Fruit fly (Drosophila melanogaster): ENCODE results near the gene CG3036.

Gene CG3036

DNA sequence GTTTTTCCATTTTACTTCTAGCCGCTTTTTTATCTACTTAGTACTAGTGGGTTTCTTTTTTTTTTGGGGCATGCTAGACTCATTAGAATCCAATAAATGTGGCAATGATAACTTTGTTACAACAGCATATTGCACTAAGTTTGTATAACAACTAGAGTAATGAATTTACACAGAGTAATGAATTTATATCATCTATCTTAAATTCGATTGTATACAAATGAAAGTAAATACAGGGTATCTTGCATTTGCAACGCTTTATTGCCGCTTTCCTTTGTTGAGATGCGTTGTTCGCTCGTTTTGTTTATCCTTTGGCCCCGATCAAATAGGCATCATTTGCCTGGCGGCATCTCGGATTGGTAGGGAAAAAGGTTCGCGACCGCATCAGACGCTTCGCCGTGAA lies 37.1 kb upstream of the CG3036 start:
- no peak for TF ChIP-seq cic (GFP tag; optimal IDR thresholded peaks at IDR 0.05)
- no peak for TF ChIP-seq Hr96 (GFP tag; optimal IDR thresholded peaks at IDR 0.05)
- no peak for TF ChIP-seq Clk (GFP tag; optimal IDR thresholded peaks at IDR 0.05)
- TF ChIP-seq CG7045 (GFP tag; optimal IDR thresholded peaks at IDR 0.05): no peak
- no peak for TF ChIP-seq tj (GFP tag; optimal IDR thresholded peaks at IDR 0.05)
- TF ChIP-seq CG5204 (GFP tag; optimal IDR thresholded peaks at IDR 0.05): no peak
- no peak for TF ChIP-seq cnc (optimal IDR thresholded peaks at IDR 0.05)
- TF ChIP-seq Crg-1 (GFP tag; optimal IDR thresholded peaks at IDR 0.05): no peak
- no peak for TF ChIP-seq toe (GFP tag; optimal IDR thresholded peaks at IDR 0.05)
- no peak for TF ChIP-seq CG14711 (tag; optimal IDR thresholded peaks at IDR 0.05)
- no peak for TF ChIP-seq Mnt (GFP tag; optimal IDR thresholded peaks at IDR 0.05)
- no peak for TF ChIP-seq ovo (GFP tag; optimal IDR thresholded peaks at IDR 0.05)
- TF ChIP-seq CG7101 (tag; optimal IDR thresholded peaks at IDR 0.05): no peak
- TF ChIP-seq pad (GFP tag; optimal IDR thresholded peaks at IDR 0.05): no peak
- TF ChIP-seq CG11617 (GFP tag; optimal IDR thresholded peaks at IDR 0.05): no peak
- no peak for TF ChIP-seq bab1 (GFP tag; optimal IDR thresholded peaks at IDR 0.05)
- TF ChIP-seq CG1620 (GFP tag; optimal IDR thresholded peaks at IDR 0.05): no peak

DNA sequence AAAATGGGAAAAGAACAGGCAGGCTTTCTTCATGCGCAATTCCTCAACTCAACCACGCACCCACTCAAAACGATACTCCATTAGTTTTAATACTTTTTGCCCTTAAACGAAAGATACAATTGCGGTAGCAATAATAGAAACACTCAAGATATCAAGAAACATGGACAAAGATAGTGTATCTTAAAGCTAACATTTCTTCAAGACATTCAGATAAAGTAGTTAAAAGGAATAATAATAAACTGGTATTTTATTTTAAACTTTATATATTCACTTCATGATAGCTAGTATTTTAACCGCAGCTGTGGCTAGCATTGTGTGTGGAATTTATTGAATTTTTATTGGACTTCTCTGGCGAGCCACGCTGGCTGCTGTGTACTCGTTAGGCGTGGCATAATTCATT lies 35.8 kb upstream of the CG3036 start:
- TF ChIP-seq CG7101 (tag; optimal IDR thresholded peaks at IDR 0.05) (no peak), Hr96 (GFP tag; optimal IDR thresholded peaks at IDR 0.05) (no peak), Crg-1 (GFP tag; optimal IDR thresholded peaks at IDR 0.05) (no peak), CG12768 (GFP tag; optimal IDR thresholded peaks at IDR 0.05) (no peak), CG7045 (GFP tag; optimal IDR thresholded peaks at IDR 0.05) (no peak), CG5204 (GFP tag; optimal IDR thresholded peaks at IDR 0.05) (no peak), pad (GFP tag; optimal IDR thresholded peaks at IDR 0.05) (no peak), tj (GFP tag; optimal IDR thresholded peaks at IDR 0.05) (no peak), CG14711 (tag; optimal IDR thresholded peaks at IDR 0.05) (no peak), bab1 (GFP tag; optimal IDR thresholded peaks at IDR 0.05) (no peak), ovo (GFP tag; optimal IDR thresholded peaks at IDR 0.05) (no peak), cic (GFP tag; optimal IDR thresholded peaks at IDR 0.05) (no peak)

DNA sequence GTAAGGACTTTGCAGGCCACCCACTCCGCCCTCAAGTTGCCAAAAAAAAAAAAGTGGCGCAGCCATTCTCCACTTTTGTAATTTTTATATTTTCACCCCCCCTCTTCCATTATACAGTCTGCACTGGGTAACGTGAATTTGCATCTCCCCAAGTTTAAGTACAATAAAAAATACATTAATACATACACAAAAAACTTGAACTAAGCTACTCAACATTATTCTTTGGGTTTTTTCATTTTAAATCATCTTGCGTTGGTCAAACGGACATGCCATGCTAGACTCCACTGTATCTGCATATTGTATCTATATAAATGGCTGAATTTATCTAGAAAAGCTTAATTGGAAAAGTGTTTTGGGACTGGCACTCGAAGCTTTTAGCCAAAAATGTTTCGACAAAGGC lies 30.4 kb upstream of the CG3036 start:
- no peak for TF ChIP-seq pad (GFP tag; optimal IDR thresholded peaks at IDR 0.05)
- TF ChIP-seq CG33017 (tag; optimal IDR thresholded peaks at IDR 0.05): no peak
- no peak for TF ChIP-seq Hr96 (GFP tag; optimal IDR thresholded peaks at IDR 0.05)
- no peak for TF ChIP-seq tj (GFP tag; optimal IDR thresholded peaks at IDR 0.05)
- no peak for TF ChIP-seq ovo (GFP tag; optimal IDR thresholded peaks at IDR 0.05)
- no peak for TF ChIP-seq cnc (optimal IDR thresholded peaks at IDR 0.05)
- no peak for TF ChIP-seq Clk (GFP tag; optimal IDR thresholded peaks at IDR 0.05)
- no peak for TF ChIP-seq CG5204 (GFP tag; optimal IDR thresholded peaks at IDR 0.05)
- TF ChIP-seq kay (GFP tag; ENCODE audit: borderline replicate concordance): no peak
- TF ChIP-seq CG14711 (tag; optimal IDR thresholded peaks at IDR 0.05): no peak
- TF ChIP-seq cic (GFP tag; optimal IDR thresholded peaks at IDR 0.05): no peak
- no peak for TF ChIP-seq CG11617 (GFP tag; optimal IDR thresholded peaks at IDR 0.05)
- TF ChIP-seq CG1620 (GFP tag; optimal IDR thresholded peaks at IDR 0.05): no peak
- no peak for TF ChIP-seq toe (GFP tag; optimal IDR thresholded peaks at IDR 0.05)
- no peak for TF ChIP-seq Mnt (GFP tag; optimal IDR thresholded peaks at IDR 0.05)

DNA sequence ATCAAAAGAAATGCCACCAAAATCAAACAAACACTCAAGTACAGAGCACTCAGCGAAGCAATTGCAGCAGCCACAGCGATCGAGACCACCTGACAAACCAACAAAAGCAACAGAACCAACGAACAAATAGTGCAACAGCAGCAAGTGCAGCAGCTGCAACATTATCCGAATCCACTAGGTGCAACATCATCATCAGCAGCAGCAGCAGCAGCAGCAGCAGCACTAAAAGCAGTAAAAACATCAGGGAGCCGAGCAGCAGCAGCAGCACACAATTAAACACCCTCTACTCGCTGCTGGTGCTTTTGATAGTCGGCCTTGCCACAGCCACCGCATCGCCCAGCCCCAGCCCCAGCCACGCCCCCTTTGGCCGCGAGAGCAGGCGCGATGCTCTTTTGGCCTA lies 26.5 kb upstream of the CG3036 start:
- TF ChIP-seq toe (GFP tag; optimal IDR thresholded peaks at IDR 0.05) (no peak), Mnt (GFP tag; optimal IDR thresholded peaks at IDR 0.05) (no peak), bab1 (GFP tag; optimal IDR thresholded peaks at IDR 0.05) (no peak), CG14711 (tag; optimal IDR thresholded peaks at IDR 0.05) (no peak), CG1620 (GFP tag; optimal IDR thresholded peaks at IDR 0.05) (no peak), Crg-1 (GFP tag; optimal IDR thresholded peaks at IDR 0.05) (no peak), CG5204 (GFP tag; optimal IDR thresholded peaks at IDR 0.05) (no peak), pad (GFP tag; optimal IDR thresholded peaks at IDR 0.05) (no peak), cic (GFP tag; optimal IDR thresholded peaks at IDR 0.05) (no peak), tj (GFP tag; optimal IDR thresholded peaks at IDR 0.05) (no peak), CG7045 (GFP tag; optimal IDR thresholded peaks at IDR 0.05) (no peak), CG33017 (tag; optimal IDR thresholded peaks at IDR 0.05) (no peak), CG7101 (tag; optimal IDR thresholded peaks at IDR 0.05) (no peak), CG11617 (GFP tag; optimal IDR thresholded peaks at IDR 0.05) (no peak), ovo (GFP tag; optimal IDR thresholded peaks at IDR 0.05) (no peak), cnc (optimal IDR thresholded peaks at IDR 0.05) (no peak), CG12768 (GFP tag; optimal IDR thresholded peaks at IDR 0.05) (no peak), kay (GFP tag; ENCODE audit: borderline replicate concordance) (no peak), Clk (GFP tag; optimal IDR thresholded peaks at IDR 0.05) (no peak)

DNA sequence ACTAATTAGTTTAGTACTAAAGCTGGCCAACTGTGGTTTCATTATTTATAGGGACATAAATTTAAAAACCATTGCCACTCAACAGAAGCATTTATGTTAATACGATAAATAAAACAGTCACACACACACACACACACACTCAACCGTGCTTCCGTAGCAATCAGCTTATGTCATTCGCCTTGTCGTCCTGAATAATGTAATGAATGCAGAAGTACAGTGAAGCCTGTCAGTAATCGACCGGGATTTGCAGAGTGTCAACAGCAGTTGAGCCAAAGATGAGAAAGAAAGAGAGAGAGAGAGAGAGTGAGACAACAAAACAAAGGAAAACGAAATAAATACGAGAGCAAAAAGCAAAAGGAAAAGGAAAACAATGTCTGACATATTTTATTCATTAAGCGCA lies 23.5 kb upstream of the CG3036 start:
- TF ChIP-seq Hr96 (GFP tag; optimal IDR thresholded peaks at IDR 0.05) (no peak), kay (GFP tag; ENCODE audit: borderline replicate concordance) (no peak), Crg-1 (GFP tag; optimal IDR thresholded peaks at IDR 0.05) (no peak)

DNA sequence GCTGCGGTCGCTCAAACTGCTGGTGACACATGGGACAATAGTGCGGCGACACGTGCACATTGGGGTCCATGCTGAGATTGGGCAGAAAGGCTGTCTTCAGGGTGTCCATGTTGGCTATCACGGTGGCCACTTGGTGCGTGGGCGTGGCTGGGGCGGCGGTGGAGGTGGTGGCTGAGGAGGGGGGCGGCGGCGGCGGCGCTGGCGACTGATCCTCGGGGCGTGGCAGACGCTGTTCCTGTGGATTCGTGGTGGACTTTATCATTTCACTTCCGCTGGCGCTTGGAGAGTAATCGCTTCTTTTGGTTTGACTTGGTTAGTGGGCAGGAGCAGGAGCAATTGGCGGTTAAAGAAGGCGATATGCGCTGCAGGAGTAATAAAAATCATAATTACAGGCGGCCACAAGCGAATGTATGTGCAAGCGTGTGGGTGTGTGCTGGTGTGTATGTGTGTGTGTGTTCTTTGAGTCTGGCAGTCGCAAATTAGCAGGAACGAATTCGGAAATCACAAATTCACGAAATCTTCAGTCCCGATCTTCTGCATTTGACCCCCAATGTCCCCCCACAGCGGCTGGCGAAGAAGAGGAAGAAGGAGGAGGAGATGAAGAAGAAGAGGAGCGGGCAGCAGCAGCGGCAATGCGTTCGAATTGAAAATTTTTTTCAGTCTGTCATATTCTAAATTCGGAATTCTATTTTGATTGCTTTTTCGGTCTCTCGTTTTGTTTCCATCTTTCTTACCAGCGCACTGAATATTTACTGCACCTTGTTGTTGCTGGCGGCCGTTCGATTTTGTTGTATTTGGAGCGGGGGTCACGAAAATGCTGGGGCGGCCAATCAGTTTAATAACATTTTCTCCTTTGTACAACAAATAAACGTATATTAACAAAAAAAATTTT lies 9.5 kb upstream of the CG3036 start:
- TF ChIP-seq cic (GFP tag; optimal IDR thresholded peaks at IDR 0.05) (no peak), kay (GFP tag; ENCODE audit: borderline replicate concordance) (no peak), Mnt (GFP tag; optimal IDR thresholded peaks at IDR 0.05) (no peak), CG33017 (tag; optimal IDR thresholded peaks at IDR 0.05) (no peak), CG12768 (GFP tag; optimal IDR thresholded peaks at IDR 0.05) (no peak), ovo (GFP tag; optimal IDR thresholded peaks at IDR 0.05) (no peak), CG5204 (GFP tag; optimal IDR thresholded peaks at IDR 0.05) (no peak), CG7045 (GFP tag; optimal IDR thresholded peaks at IDR 0.05) (no peak), toe (GFP tag; optimal IDR thresholded peaks at IDR 0.05) (no peak), CG14711 (tag; optimal IDR thresholded peaks at IDR 0.05) (no peak), tj (GFP tag; optimal IDR thresholded peaks at IDR 0.05) (no peak)

Measured in whole organism, adult.